Worm (Caenorhabditis elegans) whole organism, mixed stage, embryonic: ENCODE measurements around the gene gsnl-1.
A peak's percentile ranks its signal among the peaks of the same experiment; 100 is the strongest.

Source experiments
- ces-1 ChIP-seq: fragments of 150-350 bp; optimal IDR thresholded peaks from 2 replicates; lab custom pipeline; 2014; ENCODE audit warnings: missing biosample characterization, missing genetic modification reagents, missing genetic modification characterization
- lin-13 ChIP-seq: fragments of 150-350 bp; optimal IDR thresholded peaks from 2 replicates; lab custom pipeline; 2014; ENCODE audit warnings: missing biosample characterization, missing genetic modification characterization
- lsy-2 ChIP-seq: fragments of 150-350 bp; optimal IDR thresholded peaks from 2 replicates; lab custom pipeline; 2014; ENCODE audit warnings: missing biosample characterization, missing genetic modification characterization
- nhr-2 ChIP-seq: fragments of 150-350 bp; optimal IDR thresholded peaks from 2 replicates; lab custom pipeline; 2014; ENCODE audit warnings: missing biosample characterization, missing genetic modification characterization
- nhr-237 ChIP-seq: fragments of 150-350 bp; optimal IDR thresholded peaks from 2 replicates; lab custom pipeline; 2014; ENCODE audit warnings: missing biosample characterization, missing genetic modification characterization
- nhr-28 ChIP-seq: fragments of 150-350 bp; optimal IDR thresholded peaks from 2 replicates; lab custom pipeline; 2014; ENCODE audit warnings: missing biosample characterization, missing genetic modification characterization
- pha-4 ChIP-seq: fragments of 150-350 bp; optimal IDR thresholded peaks from 2 replicates; lab custom pipeline; 2018; ENCODE audit warnings: missing biosample characterization, missing genetic modification reagents, missing genetic modification characterization

ce11 chrV:9451485-9451884, 45.4 kb upstream of the gsnl-1 start:
- TF ChIP-seq nhr-2 (tag; lab: Kevin White, UChicago) (no peak), lin-13 (no peak), nhr-28 (no peak), nhr-237 (tag; lab: Kevin White, UChicago) (no peak), lsy-2 (tag; lab: Kevin White, UChicago) (no peak), ces-1 (no peak), pha-4 (tag; lab: Kevin White, UChicago) (peak; percentile 77)
